Worm (Caenorhabditis elegans): ENCODE measurements around the gene penr-1.

DNA sequence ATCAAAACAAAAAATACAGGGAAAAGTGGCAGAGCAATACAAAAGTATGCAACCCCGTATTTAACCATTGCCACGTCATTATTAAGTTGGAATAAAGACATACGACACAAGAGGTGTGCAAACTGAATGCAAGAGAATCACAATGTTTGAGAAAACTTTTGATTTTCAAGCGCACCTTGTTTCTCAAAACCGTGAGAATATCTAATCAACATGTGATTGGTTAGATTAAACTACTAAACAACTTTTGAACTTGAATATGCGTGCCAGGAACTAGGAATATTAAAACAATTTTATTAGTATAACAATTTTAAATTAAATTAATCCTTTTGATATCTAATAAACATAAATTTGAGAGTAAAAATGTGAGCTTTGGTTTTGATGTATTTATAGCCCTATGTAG is 9.8 kb upstream of the penr-1 start, which contains the start of gene srt-70:
- TF ChIP-seq Y79H2A.3 (GFP tag; conservative IDR thresholded peaks at IDR 0.05) (no peak), ztf-25 (GFP tag; IDR thresholded peaks at IDR 0.05) (no peak)
